Fruit fly (Drosophila melanogaster) whole organism, embryonic: ENCODE measurements around the gene peb.

Experiments used
- Atf6 ChIP-seq: fragments of 200-800 bp; sonication (Bioruptor generic); IDR thresholded peaks from 2 replicates; pipeline ENCODE4 v1.3.6; 2022; ENCODE audit warnings: missing biosample characterization, missing genetic modification characterization
- CG2712 ChIP-seq: fragments of 200-800 bp; optimal IDR thresholded peaks from 3 replicates; lab custom pipeline; 2019; ENCODE audit warnings: missing biosample characterization, mild to moderate bottlenecking, missing genetic modification characterization, moderate library complexity
- D19A ChIP-seq: fragments of 200-800 bp; optimal IDR thresholded peaks from 3 replicates; lab custom pipeline; 2019; ENCODE audit warnings: missing biosample characterization, mild to moderate bottlenecking, missing genetic modification characterization, moderate library complexity
- Ptx1 ChIP-seq: fragments of 200-800 bp; sonication (Bioruptor generic); IDR thresholded peaks from 2 replicates; pipeline ENCODE4 v1.3.6; 2022; ENCODE audit warnings: missing biosample characterization, missing genetic modification characterization
- croc ChIP-seq: fragments of 200-800 bp; sonication (Bioruptor generic); conservative IDR thresholded peaks from 3 replicates; pipeline ENCODE4 v1.3.6; 2022; ENCODE audit warnings: missing biosample characterization, missing genetic modification characterization
- danr ChIP-seq: fragments of 200-800 bp; sonication (Bioruptor generic); IDR thresholded peaks from 2 replicates; pipeline ENCODE4 v1.3.6; 2022; ENCODE audit warnings: missing biosample characterization, missing genetic modification characterization
- so ChIP-seq: fragments of 200-800 bp; sonication (Bioruptor generic); IDR thresholded peaks from 3 replicates; pipeline ENCODE4 v1.3.6; 2022; ENCODE audit warnings: missing biosample characterization, missing genetic modification characterization
- zf30C ChIP-seq: fragments of 200-800 bp; sonication (Bioruptor generic); optimal IDR thresholded peaks from 3 replicates; lab custom pipeline; 2018; ENCODE audit warnings: missing biosample characterization, mild to moderate bottlenecking, missing genetic modification characterization

DNA sequence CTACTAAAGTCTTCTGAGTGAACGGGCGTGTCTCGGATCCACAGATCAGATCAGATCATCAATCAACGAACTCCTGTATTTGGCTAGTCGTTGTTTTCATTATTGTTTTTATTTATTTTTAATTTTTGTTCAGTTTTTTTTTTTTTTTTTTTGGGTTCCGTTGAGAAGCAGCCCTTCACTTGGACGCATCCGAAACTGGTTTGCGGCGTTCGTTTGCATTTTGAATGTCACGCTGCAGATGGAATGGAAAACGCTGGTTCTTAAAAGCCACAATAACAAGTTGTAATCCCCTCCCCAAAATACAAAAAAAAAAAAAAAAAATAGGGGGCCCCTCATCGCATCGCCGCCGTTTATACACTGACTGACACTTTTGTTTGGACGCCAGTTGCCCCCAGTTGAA lies 46.7 kb downstream of the peb start:
- no peak for TF ChIP-seq Ptx1 (GFP tag; lab: Robert Waterston, UW)
- no peak for TF ChIP-seq croc (GFP tag; lab: Robert Waterston, UW)
- no peak for TF ChIP-seq CG2712
- TF ChIP-seq so, result no peak
- TF ChIP-seq zf30C (GFP tag; lab: Kevin White, UChicago), result no peak
- no peak for TF ChIP-seq danr
- TF ChIP-seq Atf6 (GFP tag; lab: Robert Waterston, UW), result no peak
- TF ChIP-seq D19A (tag; lab: Kevin White, UChicago), result no peak
